Worm (Caenorhabditis elegans) whole organism, early embryonic: Measurements from ENCODE around the gene sel-9.

Experiments
- ama-1 ChIP-seq: fragments of 150-350 bp; optimal IDR thresholded peaks from 2 replicates; lab custom pipeline; 2014
- tbx-37 ChIP-seq: fragments of 200-800 bp; sonication (Bioruptor generic); conservative IDR thresholded peaks from 2 replicates; pipeline ENCODE4 v1.3.6; 2022; ENCODE audit warnings: missing genetic modification reagents, missing genetic modification characterization, missing compliant biosample characterization

- TF ChIP-seq tbx-37 (GFP tag; lab: Robert Waterston, UW) (no peak), ama-1 (lab: Kevin White, UChicago) (peak; percentile 46)
Observed at ce11 chrV:8348959-8349389, 46.6 kb upstream of the sel-9 start.
